Worm (Caenorhabditis elegans) whole organism, L4 larva: ENCODE results near the gene teg-1.

Source experiments
- ces-1 ChIP-seq: fragments of 150-350 bp; sonication (generic microtip); optimal IDR thresholded peaks from 4 replicates; lab custom pipeline; 2014; ENCODE audit warnings: missing biosample characterization, missing genetic modification reagents, missing genetic modification characterization
- nhr-111 ChIP-seq: fragments of 200-800 bp; sonication (Bioruptor generic); optimal IDR thresholded peaks from 2 replicates; lab custom pipeline; 2018; ENCODE audit warnings: mild to moderate bottlenecking, missing genetic modification characterization, missing compliant biosample characterization
- skn-1 ChIP-seq: fragments of 150-350 bp; optimal IDR thresholded peaks from 2 replicates; lab custom pipeline; 2014; ENCODE audit warnings: missing biosample characterization, missing genetic modification characterization

DNA sequence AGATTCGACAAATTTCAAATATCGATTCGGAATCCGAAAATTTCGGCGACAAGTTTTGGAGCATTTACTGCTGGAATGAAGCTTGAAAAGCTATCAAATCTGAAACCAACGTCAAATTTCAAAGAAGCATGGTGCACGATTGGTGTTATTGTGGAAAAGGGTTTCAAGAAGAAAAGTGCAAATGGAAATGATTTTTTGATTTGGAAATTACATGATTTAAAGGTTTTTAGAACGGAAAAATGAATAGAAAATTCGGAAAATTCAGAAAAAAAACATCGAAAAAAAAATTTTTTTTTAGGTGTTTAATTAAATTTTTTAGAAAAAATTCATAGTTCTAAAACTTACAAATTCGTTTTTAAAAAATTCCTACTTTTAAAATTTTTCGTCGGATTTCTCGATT, at the start of gene teg-1:
- TF ChIP-seq nhr-111 (GFP tag; lab: Kevin White, UChicago) (no peak), skn-1 (tag; lab: Kevin White, UChicago) (no peak), ces-1 (no peak)
